Fruit fly (Drosophila melanogaster) whole organism, embryonic: ENCODE data around the gene AstC.

ENCODE experiments used
- Ada2b ChIP-seq: fragments of 200-800 bp; sonication (Bioruptor generic); IDR thresholded peaks from 2 replicates; pipeline ENCODE4 v1.3.6; 2022; ENCODE audit warnings: missing biosample characterization, missing genetic modification characterization
- Bdp1 ChIP-seq: fragments of 200-800 bp; sonication (Bioruptor generic); optimal IDR thresholded peaks from 3 replicates; lab custom pipeline; 2016; ENCODE audit warnings: missing biosample characterization, missing genetic modification characterization
- Bgb ChIP-seq: fragments of 200-800 bp; sonication (Bioruptor generic); IDR thresholded peaks from 2 replicates; pipeline ENCODE4 v1.3.6; 2022; ENCODE audit warnings: missing biosample characterization, missing genetic modification characterization; ENCODE audit not compliant: partially characterized antibody
- Blimp-1 ChIP-seq: fragments of 200-800 bp; sonication (Bioruptor generic); optimal IDR thresholded peaks from 3 replicates; lab custom pipeline; 2018; ENCODE audit warnings: missing biosample characterization, missing genetic modification characterization, mild to moderate bottlenecking, moderate library complexity, missing genetic modification reagents
- C15 ChIP-seq: fragments of 200-800 bp; sonication (Bioruptor generic); IDR thresholded peaks from 3 replicates; pipeline ENCODE4 v1.3.6; 2022; ENCODE audit warnings: missing biosample characterization, missing genetic modification characterization
- CG10366 ChIP-seq: fragments of 200-800 bp; sonication (Bioruptor generic); IDR thresholded peaks from 2 replicates; pipeline ENCODE4 v1.3.6; 2022; ENCODE audit warnings: missing biosample characterization, missing genetic modification characterization
- CG10979 ChIP-seq: fragments of 200-800 bp; sonication (Bioruptor generic); optimal IDR thresholded peaks from 2 replicates; lab custom pipeline; 2018; ENCODE audit warnings: missing biosample characterization, mild to moderate bottlenecking, missing genetic modification characterization, moderate library complexity
- CG12219 ChIP-seq: fragments of 200-800 bp; sonication (Bioruptor generic); optimal IDR thresholded peaks from 3 replicates; lab custom pipeline; 2018; ENCODE audit warnings: missing biosample characterization, mild to moderate bottlenecking, missing genetic modification characterization
- CG12299 ChIP-seq: fragments of 200-800 bp; sonication (Bioruptor generic); optimal IDR thresholded peaks from 2 replicates; lab custom pipeline; 2018; ENCODE audit warnings: missing biosample characterization, mild to moderate bottlenecking, missing genetic modification characterization
- CG13123 ChIP-seq: fragments of 200-800 bp; sonication (Bioruptor generic); optimal IDR thresholded peaks from 2 replicates; lab custom pipeline; 2016; ENCODE audit warnings: missing biosample characterization, missing genetic modification characterization
- CG15514 ChIP-seq: fragments of 200-800 bp; sonication (Bioruptor generic); optimal IDR thresholded peaks from 3 replicates; lab custom pipeline; 2017; ENCODE audit warnings: missing biosample characterization, missing genetic modification characterization, mild to moderate bottlenecking, moderate library complexity, missing genetic modification reagents
- CG15696 ChIP-seq: fragments of 200-800 bp; sonication (Bioruptor generic); optimal IDR thresholded peaks from 2 replicates; lab custom pipeline; 2019; ENCODE audit warnings: missing biosample characterization, mild to moderate bottlenecking, missing genetic modification characterization, moderate library complexity
- CG16779 ChIP-seq: fragments of 200-800 bp; sonication (Bioruptor generic); IDR thresholded peaks from 2 replicates; pipeline ENCODE4 v1.3.6; 2022; ENCODE audit warnings: missing biosample characterization, missing genetic modification characterization
- CG18599 ChIP-seq: fragments of 200-800 bp; sonication (Bioruptor generic); optimal IDR thresholded peaks from 3 replicates; lab custom pipeline; 2017; ENCODE audit warnings: missing biosample characterization, missing genetic modification characterization, mild to moderate bottlenecking, moderate library complexity, missing genetic modification reagents
- CG32767 ChIP-seq: fragments of 200-800 bp; sonication (Bioruptor generic); IDR thresholded peaks from 2 replicates; pipeline ENCODE4 v1.3.6; 2022; ENCODE audit warnings: missing biosample characterization, missing genetic modification characterization
- CG34376 ChIP-seq: fragments of 200-800 bp; sonication (Bioruptor generic); optimal IDR thresholded peaks from 2 replicates; lab custom pipeline; 2018; ENCODE audit warnings: missing biosample characterization, mild to moderate bottlenecking, missing genetic modification characterization
- CG6272 ChIP-seq: fragments of 200-800 bp; sonication (Bioruptor generic); IDR thresholded peaks from 2 replicates; pipeline ENCODE4 v1.3.6; 2022; ENCODE audit warnings: missing biosample characterization, missing genetic modification characterization
- CG8478 ChIP-seq: fragments of >200 bp; optimal IDR thresholded peaks from 2 replicates; lab custom pipeline; 2018
- CG8944 ChIP-seq: fragments of 200-800 bp; sonication (Bioruptor generic); optimal IDR thresholded peaks from 3 replicates; lab custom pipeline; 2016; ENCODE audit warnings: missing biosample characterization, missing genetic modification characterization
- CG9437 ChIP-seq: fragments of 200-800 bp; sonication (Bioruptor generic); optimal IDR thresholded peaks from 2 replicates; lab custom pipeline; 2018; ENCODE audit warnings: missing biosample characterization, mild to moderate bottlenecking, missing genetic modification characterization
- Mad ChIP-seq: fragments of 200-800 bp; sonication (Bioruptor generic); optimal IDR thresholded peaks from 2 replicates; lab custom pipeline; 2016; ENCODE audit warnings: missing biosample characterization, missing genetic modification characterization
- Myb ChIP-seq: fragments of 200-800 bp; sonication (Bioruptor generic); optimal IDR thresholded peaks from 2 replicates; lab custom pipeline; 2016; ENCODE audit warnings: missing biosample characterization, missing genetic modification characterization
- Ptx1 ChIP-seq: fragments of 200-800 bp; sonication (Bioruptor generic); IDR thresholded peaks from 2 replicates; pipeline ENCODE4 v1.3.6; 2022; ENCODE audit warnings: missing biosample characterization, missing genetic modification characterization
- Sox102F ChIP-seq: fragments of 200-800 bp; sonication (Bioruptor generic); optimal IDR thresholded peaks from 2 replicates; lab custom pipeline; 2018; ENCODE audit warnings: missing biosample characterization, mild to moderate bottlenecking, missing genetic modification characterization, moderate library complexity
- Spps ChIP-seq: fragments of 200-800 bp; sonication (Bioruptor generic); optimal IDR thresholded peaks from 2 replicates; lab custom pipeline; 2018; ENCODE audit warnings: missing biosample characterization, mild to moderate bottlenecking, missing genetic modification characterization
- Sry-β ChIP-seq: fragments of 200-800 bp; sonication (Bioruptor generic); optimal IDR thresholded peaks from 2 replicates; lab custom pipeline; 2018; ENCODE audit warnings: missing biosample characterization, mild to moderate bottlenecking, missing genetic modification characterization, moderate library complexity
- Xbp1 ChIP-seq: fragments of 200-800 bp; sonication (Bioruptor generic); optimal IDR thresholded peaks from 3 replicates; lab custom pipeline; 2016; ENCODE audit warnings: missing biosample characterization, mild to moderate bottlenecking, missing genetic modification characterization
- amos ChIP-seq: fragments of 200-800 bp; sonication (Bioruptor generic); IDR thresholded peaks from 2 replicates; pipeline ENCODE4 v1.3.6; 2022; ENCODE audit warnings: missing biosample characterization, missing genetic modification characterization; ENCODE audit not compliant: partially characterized antibody
- ara ChIP-seq: fragments of 200-800 bp; sonication (Bioruptor generic); IDR thresholded peaks from 2 replicates; pipeline ENCODE4 v1.3.6; 2022; ENCODE audit warnings: missing biosample characterization, missing genetic modification characterization
- cas ChIP-seq: fragments of 200-800 bp; sonication (Bioruptor generic); IDR thresholded peaks from 2 replicates; pipeline ENCODE4 v1.3.6; 2022; ENCODE audit warnings: missing biosample characterization, missing genetic modification characterization
- da ChIP-seq: fragments of 200-800 bp; sonication (Bioruptor generic); optimal IDR thresholded peaks from 2 replicates; lab custom pipeline; 2016; ENCODE audit warnings: missing biosample characterization, missing genetic modification characterization
- fru ChIP-seq: fragments of >200 bp; optimal IDR thresholded peaks from 2 replicates; lab custom pipeline; 2017
- fu2 ChIP-seq: fragments of 200-800 bp; sonication (Bioruptor generic); optimal IDR thresholded peaks from 2 replicates; lab custom pipeline; 2016; ENCODE audit warnings: missing biosample characterization, missing genetic modification characterization
- gem ChIP-seq: fragments of 200-800 bp; sonication (Bioruptor generic); optimal IDR thresholded peaks from 2 replicates; lab custom pipeline; 2019; ENCODE audit warnings: missing biosample characterization, mild to moderate bottlenecking, missing genetic modification characterization, moderate library complexity
- gsb ChIP-seq: fragments of 200-800 bp; sonication (Bioruptor generic); IDR thresholded peaks from 2 replicates; pipeline ENCODE4 v1.3.6; 2022; ENCODE audit warnings: missing biosample characterization, missing genetic modification characterization
- gsb-n ChIP-seq: fragments of 200-800 bp; sonication (Bioruptor generic); optimal IDR thresholded peaks from 3 replicates; lab custom pipeline; 2018; ENCODE audit warnings: missing biosample characterization, mild to moderate bottlenecking, missing genetic modification characterization
- gt ChIP-seq: fragments of 200-800 bp; sonication (Bioruptor generic); IDR thresholded peaks from 2 replicates; pipeline ENCODE4 v1.3.6; 2022; ENCODE audit warnings: missing biosample characterization, missing genetic modification characterization
- ind ChIP-seq: fragments of 200-800 bp; sonication (Bioruptor generic); optimal IDR thresholded peaks from 3 replicates; lab custom pipeline; 2016; ENCODE audit warnings: missing biosample characterization, missing genetic modification characterization
- insv ChIP-seq, 2 experiments: fragments of 200-800 bp; sonication (Bioruptor generic); optimal IDR thresholded peaks; 3 replicates each; lab custom pipeline; 2016 to 2018; ENCODE audit warnings: missing biosample characterization in 2 of 2, missing genetic modification characterization in 2 of 2
- jing ChIP-seq: fragments of 200-800 bp; sonication (Bioruptor generic); optimal IDR thresholded peaks from 2 replicates; lab custom pipeline; 2018; ENCODE audit warnings: missing biosample characterization, mild to moderate bottlenecking, missing genetic modification characterization
- lilli ChIP-seq: fragments of 200-800 bp; sonication (Bioruptor generic); optimal IDR thresholded peaks from 3 replicates; lab custom pipeline; 2016; ENCODE audit warnings: missing biosample characterization, missing genetic modification characterization
- nerfin-2 ChIP-seq: fragments of 200-800 bp; sonication (Bioruptor generic); IDR thresholded peaks from 2 replicates; pipeline ENCODE4 v1.3.6; 2022; ENCODE audit warnings: missing biosample characterization, missing genetic modification characterization; ENCODE audit not compliant: partially characterized antibody
- nom ChIP-seq: fragments of 200-800 bp; sonication (Bioruptor generic); optimal IDR thresholded peaks from 2 replicates; lab custom pipeline; 2017; ENCODE audit warnings: missing biosample characterization, missing genetic modification characterization, mild to moderate bottlenecking, moderate library complexity, missing genetic modification reagents
- prd ChIP-seq, 3 experiments: fragments of >200 bp in 2 of 3; fragments of 200-800 bp in 1 of 3; sonication (Bioruptor generic) in 1 of 3; optimal IDR thresholded peaks in 2 of 3; IDR thresholded peaks in 1 of 3; 2 replicates in 2 of 3; 3 replicates in 1 of 3; pipeline versions ENCODE4 v1.3.6 to Lab custom; 2017 to 2022; ENCODE audit warnings: missing biosample characterization in 1 of 3, missing genetic modification characterization in 1 of 3
- psq ChIP-seq: fragments of 200-800 bp; sonication (Bioruptor generic); optimal IDR thresholded peaks from 2 replicates; lab custom pipeline; 2017; ENCODE audit warnings: missing biosample characterization, missing genetic modification characterization
- sd ChIP-seq: fragments of 200-800 bp; sonication (Bioruptor generic); optimal IDR thresholded peaks from 3 replicates; lab custom pipeline; 2018; ENCODE audit warnings: missing biosample characterization, mild to moderate bottlenecking, missing genetic modification characterization, moderate library complexity
- sens ChIP-seq: fragments of 200-800 bp; sonication (Bioruptor generic); peaks from one replicate; lab custom pipeline; 2016; ENCODE audit warnings: missing biosample characterization, missing genetic modification characterization
- sim ChIP-seq: fragments of 200-800 bp; sonication (Bioruptor generic); IDR thresholded peaks from 2 replicates; pipeline ENCODE4 v1.3.6; 2022; ENCODE audit warnings: missing biosample characterization, missing genetic modification characterization
- so ChIP-seq: fragments of 200-800 bp; sonication (Bioruptor generic); IDR thresholded peaks from 3 replicates; pipeline ENCODE4 v1.3.6; 2022; ENCODE audit warnings: missing biosample characterization, missing genetic modification characterization
- usp ChIP-seq: fragments of >200 bp; optimal IDR thresholded peaks from 2 replicates; lab custom pipeline; 2017; ENCODE audit warnings: missing biosample characterization, missing genetic modification characterization

AstC gene

DNA sequence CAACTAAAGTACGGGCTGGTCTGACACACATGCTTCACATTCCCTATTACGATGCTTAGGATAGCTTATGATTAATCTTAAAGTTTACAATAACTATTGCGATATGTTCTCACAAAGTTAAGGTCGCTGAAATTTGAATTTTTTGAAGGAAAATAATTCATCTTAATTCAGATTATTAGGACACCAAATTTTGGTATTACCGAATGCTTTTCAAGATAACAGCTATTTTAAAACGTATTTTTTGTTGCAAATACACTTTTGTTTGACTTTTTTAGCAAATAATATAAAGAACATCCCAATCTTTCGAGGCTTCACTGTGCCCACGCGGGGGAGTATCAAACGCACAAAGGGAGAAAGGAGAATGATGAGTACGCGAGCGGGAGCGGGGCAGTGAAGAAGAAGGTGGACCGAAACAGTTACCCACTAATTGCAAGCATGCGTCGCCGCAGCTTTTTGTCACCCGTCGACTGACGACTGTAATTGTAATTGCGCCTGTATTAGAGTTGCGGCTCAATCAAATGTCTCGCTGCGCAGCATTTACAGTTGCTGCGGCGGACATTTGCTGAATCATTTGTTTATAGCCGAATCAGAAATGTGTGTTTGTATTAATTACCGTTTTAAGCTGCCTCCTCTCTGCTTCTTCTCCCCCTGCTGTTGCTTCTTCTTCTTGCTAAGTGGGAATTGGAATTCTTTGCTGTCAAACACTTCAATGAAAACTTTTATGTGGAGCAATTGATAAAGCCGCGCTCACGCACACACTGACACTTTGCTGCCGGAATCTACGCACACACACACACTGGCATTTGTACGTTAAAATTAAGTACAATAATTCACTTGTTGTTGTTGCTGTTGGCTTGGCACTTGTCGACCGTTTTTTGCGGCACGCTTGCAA is 15.0 kb downstream of the AstC start (continued):
- TF ChIP-seq fru (lab: Kevin White, UChicago) (no peak), fu2 (GFP tag; lab: Kevin White, UChicago) (no peak), Mad (GFP tag; lab: Kevin White, UChicago) (no peak), CG15696 (no peak), da (GFP tag; lab: Kevin White, UChicago) (no peak), sd (peak; percentile 51), CG34376 (GFP tag; lab: Kevin White, UChicago) (no peak), CG16779 (no peak), Sox102F (GFP tag; lab: Kevin White, UChicago) (peak; percentile 43), prd (optimal IDR thresholded peaks at IDR 0.05; lab: Kevin White, UChicago) (no peak), prd (GFP tag; IDR thresholded peaks at IDR 0.05; lab: Robert Waterston, UW) (0 out of 3 replicates have a peak, but pooled peaks have one; percentile 33), cas (GFP tag; lab: Robert Waterston, UW) (no peak), gsb (GFP tag; lab: Robert Waterston, UW) (no peak), gem (peak; percentile 49), Ada2b (GFP tag; lab: Robert Waterston, UW) (no peak), C15 (GFP tag; lab: Robert Waterston, UW) (no peak), CG12219 (GFP tag; lab: Kevin White, UChicago) (no peak), Sry-β (GFP tag; lab: Kevin White, UChicago) (no peak), CG18599 (GFP tag; lab: Kevin White, UChicago) (no peak), CG10366 (GFP tag; lab: Robert Waterston, UW) (no peak), so (GFP tag; lab: Robert Waterston, UW) (no peak), sens (GFP tag; lab: Kevin White, UChicago) (peak; percentile 83), Myb (GFP tag; lab: Kevin White, UChicago) (peak; percentile 17), nom (GFP tag; lab: Kevin White, UChicago) (no peak), sim (GFP tag; lab: Robert Waterston, UW) (no peak), Bgb (GFP tag; lab: Robert Waterston, UW) (no peak), lilli (GFP tag; lab: Kevin White, UChicago) (peak; percentile 50), gsb-n (no peak), CG8478 (no peak), insv (GFP tag; optimal IDR thresholded peaks at IDR 0.05; lab: Kevin White, UChicago) (no peak), amos (GFP tag; lab: Robert Waterston, UW) (no peak), CG6272 (GFP tag; lab: Robert Waterston, UW) (no peak), CG13123 (no peak), Ptx1 (GFP tag; lab: Robert Waterston, UW) (peak; percentile 44; the same call in 1 of the 2 replicates), Spps (no peak), ind (GFP tag; lab: Kevin White, UChicago) (peak; percentile 46), CG10979 (no peak), psq (GFP tag; lab: Kevin White, UChicago) (no peak), Xbp1 (GFP tag; lab: Kevin White, UChicago) (peak; percentile 38), CG32767 (GFP tag; lab: Robert Waterston, UW) (no peak), Bdp1 (GFP tag; lab: Kevin White, UChicago) (no peak), ara (no peak), CG12299 (tag; lab: Kevin White, UChicago) (no peak), jing (no peak), usp (no peak), CG8944 (peak; percentile 39), Blimp-1 (GFP tag; lab: Kevin White, UChicago) (peak; percentile 5), CG9437 (GFP tag; lab: Kevin White, UChicago) (no peak), gt (GFP tag; lab: Robert Waterston, UW) (no peak), nerfin-2 (no peak), CG15514 (GFP tag; lab: Kevin White, UChicago) (peak; percentile 11)
